Worm (Caenorhabditis elegans) whole organism, L4/young adult: ENCODE data around the gene W06G6.20.

Source experiments
- W03F9.2 ChIP-seq: fragments of 150-350 bp; optimal IDR thresholded peaks from 2 replicates; lab custom pipeline; 2014; ENCODE audit warnings: missing biosample characterization, missing genetic modification characterization
- dao-5 ChIP-seq: sonication (generic microtip); optimal IDR thresholded peaks from 2 replicates; lab custom pipeline; 2016; ENCODE audit warnings: missing genotype, missing genetic modification characterization, moderate library complexity, missing compliant biosample characterization

DNA sequence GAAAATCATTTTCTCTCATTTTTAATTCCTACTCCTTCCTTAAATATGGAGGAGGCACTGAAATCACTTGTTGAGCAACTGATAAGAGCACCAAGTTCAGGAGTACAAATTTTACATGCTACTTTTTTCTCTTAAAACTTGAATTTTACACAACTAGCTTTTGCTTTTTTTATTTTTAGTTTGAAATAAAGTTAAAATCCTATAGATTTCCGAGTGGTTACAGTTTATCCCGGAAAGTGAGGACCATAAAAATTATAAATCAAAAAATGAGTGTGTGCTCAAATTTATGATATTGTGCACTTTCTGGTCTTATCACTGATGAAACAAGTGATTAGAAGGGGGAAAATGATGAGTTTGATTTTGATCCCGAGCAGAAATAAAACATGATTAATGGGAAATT lies 20.2 kb downstream of the W06G6.20 start, which contains the start of gene oac-53:
- TF ChIP-seq W03F9.2 (tag; lab: Kevin White, UChicago) = no peak
- no peak for TF ChIP-seq dao-5 (tag; lab: Kevin White, UChicago)
